Worm (Caenorhabditis elegans) whole organism, L2 larva: ENCODE data around the gene F48G7.4.

ENCODE experiments used
- nhr-10 ChIP-seq: sonication (generic microtip); optimal IDR thresholded peaks from 2 replicates; lab custom pipeline; 2017; ENCODE audit warnings: missing biosample characterization, missing genetic modification characterization
- unc-39 ChIP-seq: fragments of 150-350 bp; optimal IDR thresholded peaks from 2 replicates; lab custom pipeline; 2014; ENCODE audit warnings: missing biosample characterization, missing genetic modification characterization

DNA sequence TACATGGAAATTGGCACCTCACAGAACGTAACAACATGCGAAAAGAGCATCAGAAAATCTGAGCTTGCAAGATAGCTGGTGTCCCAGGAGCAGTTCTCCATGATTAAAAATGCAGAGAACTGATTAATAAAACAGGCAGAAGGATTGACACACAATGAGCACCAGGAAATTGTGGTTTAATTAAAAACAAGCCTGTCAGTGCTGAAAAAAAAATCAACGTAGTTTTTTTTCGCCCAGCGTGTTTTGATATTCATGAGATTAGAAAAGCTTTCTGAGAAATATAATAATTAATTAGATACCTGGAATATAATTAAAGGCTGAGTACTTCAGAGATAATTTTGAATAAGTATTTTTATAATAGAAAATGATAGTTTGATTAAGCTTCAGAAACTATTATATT is 38.4 kb downstream of the F48G7.4 start, which contains the start of gene srh-246:
- TF ChIP-seq unc-39 (tag; lab: Kevin White, UChicago) (no peak), nhr-10 (tag; lab: Kevin White, UChicago) (no peak)
